Worm (Caenorhabditis elegans): ENCODE results near the gene C34F11.2.

Gene C34F11.2

ce11 chrII:5238366-5238765 is 26.3 kb downstream of the C34F11.2 start, which contains the start of gene pho-4:
pho-4 (minus strand) TSS chrII:5238466.
- TF ChIP-seq him-1 (tag; optimal IDR thresholded peaks at IDR 0.05), result no peak
- TF ChIP-seq W03F9.2 (tag; optimal IDR thresholded peaks at IDR 0.05), result no peak
- TF ChIP-seq dao-5 (tag; optimal IDR thresholded peaks at IDR 0.05), result no peak

- no peak for TF ChIP-seq W03F9.2 (tag; optimal IDR thresholded peaks at IDR 0.05)
Observed at ce11 chrII:5241560-5241959, 29.5 kb downstream of the C34F11.2 start, which contains the start of gene T16D1.1. T16D1.1 (minus strand) TSS chrII:5241660.

- TF ChIP-seq him-1 (tag; optimal IDR thresholded peaks at IDR 0.05) (no peak), dao-5 (tag; optimal IDR thresholded peaks at IDR 0.05) (no peak), W03F9.2 (tag; optimal IDR thresholded peaks at IDR 0.05) (no peak)
Observed at ce11 chrII:5246791-5247361, 34.8 kb downstream of the C34F11.2 start, which contains the start of gene ptr-6. ptr-6 (minus strand) TSS chrII:5246837.

- TF ChIP-seq W03F9.2 (tag; optimal IDR thresholded peaks at IDR 0.05) (no peak), dao-5 (tag; optimal IDR thresholded peaks at IDR 0.05) (no peak)
Observed at ce11 chrII:5255435-5255834, 43.4 kb downstream of the C34F11.2 start, which contains the start of gene frpr-4. frpr-4 (minus strand) TSS chrII:5255535.

Data from whole organism, L4/young adult.